Worm (Caenorhabditis elegans): ENCODE results near the gene pals-39.

pals-39 gene

ce11 chrV:12410416-12411001 is 33.1 kb downstream of the pals-39 start, which contains the start of gene hrg-2:
Gene hrg-2 (minus strand): TSS chrV:12410513.
- TF ChIP-seq unc-62 (GFP tag; optimal IDR thresholded peaks at IDR 0.05) = no peak

ce11 chrV:12408996-12409395 is 34.7 kb downstream of the pals-39 start:
- TF ChIP-seq unc-62 (GFP tag; optimal IDR thresholded peaks at IDR 0.05) = no peak

ce11 chrV:12408525-12408924 is 35.1 kb downstream of the pals-39 start, which contains the start of gene cdr-4:
Gene cdr-4 (minus strand): TSS chrV:12408625.
- no peak for TF ChIP-seq unc-62 (GFP tag; optimal IDR thresholded peaks at IDR 0.05)

- TF ChIP-seq unc-62 (GFP tag; optimal IDR thresholded peaks at IDR 0.05) = no peak
Observed at ce11 chrV:12406514-12406913, 37.1 kb downstream of the pals-39 start.

- no peak for TF ChIP-seq unc-62 (GFP tag; optimal IDR thresholded peaks at IDR 0.05)
Observed at ce11 chrV:12405929-12406328, 37.7 kb downstream of the pals-39 start, which contains the start of gene K01D12.10. Gene K01D12.10 (plus strand): TSS chrV:12406229.

ce11 chrV:12404544-12404943 is 39.1 kb downstream of the pals-39 start, which contains the start of gene K01D12.9:
Gene K01D12.9 (minus strand): TSS chrV:12404644.
- no peak for TF ChIP-seq unc-62 (GFP tag; optimal IDR thresholded peaks at IDR 0.05)

- no peak for TF ChIP-seq unc-62 (GFP tag; optimal IDR thresholded peaks at IDR 0.05)
Observed at ce11 chrV:12402355-12402754, 41.3 kb downstream of the pals-39 start, which contains the start of gene K01D12.8. Gene K01D12.8 (plus strand): TSS chrV:12402655.

- TF ChIP-seq unc-62 (GFP tag; optimal IDR thresholded peaks at IDR 0.05) = no peak
Observed at ce11 chrV:12401383-12401782, 42.3 kb downstream of the pals-39 start, which contains the start of gene K01D12.7. Gene K01D12.7 (minus strand): TSS chrV:12401483.

ce11 chrV:12400677-12401236 is 42.9 kb downstream of the pals-39 start, which contains the start of the genes K01D12.20 and miga-1:
Gene K01D12.20 (minus strand): TSS chrV:12400814.
Gene miga-1 (minus strand): TSS chrV:12400859.
- no peak for TF ChIP-seq unc-62 (GFP tag; optimal IDR thresholded peaks at IDR 0.05)

- TF ChIP-seq unc-62 (GFP tag; optimal IDR thresholded peaks at IDR 0.05) = no peak
Observed at ce11 chrV:12397545-12397944, 46.1 kb downstream of the pals-39 start, which contains the start of gene K01D12.5. Gene K01D12.5 (plus strand): TSS chrV:12397845.

- no peak for TF ChIP-seq unc-62 (GFP tag; optimal IDR thresholded peaks at IDR 0.05)
Observed at ce11 chrV:12395699-12396098, 48.0 kb downstream of the pals-39 start, which contains the start of gene twk-14. Gene twk-14 (minus strand): TSS chrV:12395706.
